Worm (Caenorhabditis elegans): Measurements from ENCODE around the gene F19B10.3.

DNA sequence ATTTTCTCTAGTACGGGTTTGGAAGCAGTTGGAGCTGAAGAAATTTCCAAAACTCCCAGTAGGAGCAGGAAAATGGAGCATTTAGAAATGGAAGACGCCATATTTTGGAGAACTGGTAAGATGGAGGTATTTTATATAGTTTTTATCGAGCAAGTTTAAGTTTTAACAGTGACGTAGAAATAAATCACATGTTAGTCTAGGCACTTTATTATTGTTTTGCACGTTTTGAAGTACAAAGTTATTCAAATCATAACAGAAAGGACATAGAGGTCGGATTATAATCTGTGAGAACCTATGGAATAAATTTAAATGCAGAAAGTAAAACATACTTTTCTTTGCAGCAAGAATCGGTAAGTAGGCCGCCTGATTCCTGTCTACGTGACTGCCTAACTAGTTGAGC, 774 bp upstream of the F19B10.3 start, which contains the start of gene F19B10.6:
- TF ChIP-seq dao-5 (tag; optimal IDR thresholded peaks at IDR 0.05) (no peak), him-1 (tag; optimal IDR thresholded peaks at IDR 0.05) (no peak), W03F9.2 (tag; optimal IDR thresholded peaks at IDR 0.05) (no peak)
